Worm (Caenorhabditis elegans) whole organism, midembryonic: Measurements from ENCODE around the gene fbxb-63.

Experiments
- T22C8.4 ChIP-seq: fragments of 200-800 bp; sonication (Bioruptor generic); IDR thresholded peaks from 2 replicates; pipeline ENCODE4 v1.3.6; 2022; ENCODE audit warnings: missing genetic modification characterization, missing compliant biosample characterization
- ztf-23 ChIP-seq: fragments of 200-800 bp; sonication (Bioruptor generic); IDR thresholded peaks from 2 replicates; pipeline ENCODE4 v1.3.6; 2022; ENCODE audit warnings: missing genetic modification reagents, missing genetic modification characterization, missing compliant biosample characterization

DNA sequence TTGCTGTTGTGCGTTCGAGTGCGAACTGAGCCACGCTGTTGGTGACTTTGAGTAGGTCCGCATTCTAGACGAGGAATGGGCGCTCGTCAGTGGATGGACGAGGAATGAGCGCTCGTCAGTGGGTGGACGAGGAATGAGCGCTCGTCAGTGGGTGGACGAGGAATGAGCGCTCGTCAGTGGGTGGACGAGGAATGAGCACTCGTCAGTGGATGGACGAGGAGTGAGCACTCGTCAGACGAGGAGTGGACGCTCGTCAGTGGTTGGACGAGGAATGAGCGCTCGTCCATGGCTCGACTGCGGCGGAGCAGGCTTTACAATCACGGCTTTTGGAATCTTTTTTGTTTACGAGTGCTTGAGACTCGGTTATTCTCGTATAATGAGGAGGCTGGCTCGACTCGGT, 25.0 kb downstream of the fbxb-63 start:
- TF ChIP-seq ztf-23 (GFP tag; lab: Robert Waterston, UW) (no peak), T22C8.4 (GFP tag; lab: Robert Waterston, UW) (no peak)
